Worm (Caenorhabditis elegans): ENCODE results near the gene Y14H12A.2.

The Y14H12A.2 gene

ce11 chrII:4025462-4025861, 36.0 kb upstream of the Y14H12A.2 start, which contains the start of gene K07D4.5:
K07D4.5 (minus strand) TSS chrII:4025562.
- no peak for TF ChIP-seq C34B4.2 (tag; optimal IDR thresholded peaks at IDR 0.05)
- TF ChIP-seq unc-98 (GFP tag; IDR thresholded peaks at IDR 0.05), result no peak
- TF ChIP-seq lin-14 (GFP tag; optimal IDR thresholded peaks at IDR 0.05), result no peak
- no peak for TF ChIP-seq ceh-8 (GFP tag; optimal IDR thresholded peaks at IDR 0.05)
- no peak for TF ChIP-seq lin-13 (GFP tag; optimal IDR thresholded peaks at IDR 0.05)
- TF ChIP-seq fkh-4 (tag; optimal IDR thresholded peaks at IDR 0.05; ENCODE audit: borderline replicate concordance), result no peak
- no peak for TF ChIP-seq nhr-76 (tag; optimal IDR thresholded peaks at IDR 0.05)
- no peak for TF ChIP-seq sup-37 (GFP tag; optimal IDR thresholded peaks at IDR 0.05)
- TF ChIP-seq swsn-7 (tag; optimal IDR thresholded peaks at IDR 0.05), result no peak
- no peak for TF ChIP-seq unc-62 (GFP tag; optimal IDR thresholded peaks at IDR 0.05)
- TF ChIP-seq dsc-1 (tag; optimal IDR thresholded peaks at IDR 0.05), result no peak
- TF ChIP-seq mdl-1 (tag; optimal IDR thresholded peaks at IDR 0.05), result no peak
- no peak for TF ChIP-seq hlh-17 (GFP tag; optimal IDR thresholded peaks at IDR 0.05; ENCODE audit: borderline replicate concordance)
- no peak for TF ChIP-seq jun-1 (tag; optimal IDR thresholded peaks at IDR 0.05)
- TF ChIP-seq zag-1 (tag; optimal IDR thresholded peaks at IDR 0.05), result no peak

ce11 chrII:4018617-4019016, 29.1 kb upstream of the Y14H12A.2 start, which contains the start of gene K07D4.6:
K07D4.6 (minus strand) TSS chrII:4018717.
- TF ChIP-seq dsc-1 (tag; optimal IDR thresholded peaks at IDR 0.05) (no peak), efl-1 (optimal IDR thresholded peaks at IDR 0.05) (no peak), efl-1 (GFP tag; optimal IDR thresholded peaks at IDR 0.05 in 1 of 2) (peak in 1 of 2 experiments; percentile 20)

- TF ChIP-seq nhr-20 (tag; optimal IDR thresholded peaks at IDR 0.05), result peak; percentile 2
- TF ChIP-seq unc-62 (GFP tag; optimal IDR thresholded peaks at IDR 0.05), result no peak
- peak; percentile 68 for TF ChIP-seq elt-2 (tag; optimal IDR thresholded peaks at IDR 0.05)
- TF ChIP-seq elt-3 (tag; optimal IDR thresholded peaks at IDR 0.05), result peak in 1 of 6 experiments; percentile 70
- TF ChIP-seq ztf-11 (tag; optimal IDR thresholded peaks at IDR 0.05), result no peak
- TF ChIP-seq nhr-84 (tag; optimal IDR thresholded peaks at IDR 0.05), result no peak
These were observed 22.0 kb upstream of the Y14H12A.2 start for ce11 chrII:4011518-4011917.

ce11 chrII:4007972-4008371, 18.5 kb upstream of the Y14H12A.2 start:
- TF ChIP-seq efl-3 (GFP tag; optimal IDR thresholded peaks at IDR 0.05) (no peak), swsn-7 (tag; optimal IDR thresholded peaks at IDR 0.05) (no peak), rnt-1 (tag; optimal IDR thresholded peaks at IDR 0.05) (no peak), snu-23 (GFP tag; optimal IDR thresholded peaks at IDR 0.05) (no peak), alr-1 (tag; optimal IDR thresholded peaks at IDR 0.05; ENCODE audit: borderline replicate concordance) (no peak), mep-1 (tag; optimal IDR thresholded peaks at IDR 0.05) (no peak), C16A3.4 (tag; optimal IDR thresholded peaks at IDR 0.05) (no peak), ets-5 (GFP tag; IDR thresholded peaks at IDR 0.05) (no peak)

ce11 chrII:4004614-4005013, 15.1 kb upstream of the Y14H12A.2 start, which contains the start of gene ephx-1:
ephx-1 (plus strand) TSS chrII:4004914.
- TF ChIP-seq mab-9 (GFP tag; IDR thresholded peaks at IDR 0.05) (no peak), rnt-1 (tag; optimal IDR thresholded peaks at IDR 0.05) (no peak), sox-4 (tag; optimal IDR thresholded peaks at IDR 0.05) (no peak), ceh-90 (tag; optimal IDR thresholded peaks at IDR 0.05) (no peak)

- TF ChIP-seq aly-2 (tag; optimal IDR thresholded peaks at IDR 0.05) (no peak), unc-62 (GFP tag; optimal IDR thresholded peaks at IDR 0.05) (no peak), skn-1 (tag; optimal IDR thresholded peaks at IDR 0.05) (no peak), nhr-76 (tag; optimal IDR thresholded peaks at IDR 0.05) (no peak), dsc-1 (tag; optimal IDR thresholded peaks at IDR 0.05) (no peak), zag-1 (tag; optimal IDR thresholded peaks at IDR 0.05) (no peak), dpl-1 (GFP tag; optimal IDR thresholded peaks at IDR 0.05) (no peak), lin-14 (GFP tag; optimal IDR thresholded peaks at IDR 0.05) (peak; percentile 29), efl-1 (optimal IDR thresholded peaks at IDR 0.05) (no peak), efl-1 (GFP tag; optimal IDR thresholded peaks at IDR 0.05 in 1 of 2) (peak in 1 of 2 experiments; percentile 76), swsn-7 (tag; optimal IDR thresholded peaks at IDR 0.05) (no peak), nhr-20 (tag; optimal IDR thresholded peaks at IDR 0.05) (no peak)
These were observed 12.7 kb upstream of the Y14H12A.2 start for ce11 chrII:4002134-4002533.
